Fruit fly (Drosophila melanogaster): ENCODE results near the gene Surf4.
A peak's percentile ranks its signal among the peaks of the same experiment; 100 is the strongest.

The Surf4 gene

DNA sequence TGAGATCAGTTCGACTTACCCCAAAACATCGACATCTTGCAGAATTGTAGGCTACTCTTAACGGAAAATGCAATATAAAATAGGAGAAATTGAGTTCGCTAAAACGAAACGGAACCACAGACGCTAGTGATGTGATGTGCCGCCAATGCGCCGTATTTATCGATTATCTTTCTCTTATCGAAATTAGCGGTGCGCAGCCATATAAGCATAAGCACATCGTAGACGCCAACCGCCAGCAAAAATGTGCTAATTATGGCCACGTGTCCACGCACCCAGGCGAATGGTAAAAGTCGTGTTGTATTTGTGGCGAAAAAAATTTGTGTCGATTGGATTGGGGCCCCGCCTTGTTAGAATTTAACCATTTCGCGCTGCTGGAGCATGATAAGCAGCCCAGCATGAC lies 13.0 kb downstream of the Surf4 start, which contains the start of the genes Fkbp39 and Cyfip (continued):
- no peak for TF ChIP-seq Nf-YA (GFP tag; IDR thresholded peaks at IDR 0.05)
- peak; percentile 98 for TF ChIP-seq gfzf (GFP tag; optimal IDR thresholded peaks at IDR 0.05)
- no peak for TF ChIP-seq GATAe (GFP tag; conservative IDR thresholded peaks at IDR 0.05)
- no peak for TF ChIP-seq fd96Cb (tag; optimal IDR thresholded peaks at IDR 0.05)
- TF ChIP-seq CG3995 (GFP tag; optimal IDR thresholded peaks at IDR 0.05): peak; percentile 18
- TF ChIP-seq CG30403 (GFP tag; optimal IDR thresholded peaks at IDR 0.05): peak; percentile 33
- TF ChIP-seq lbe (GFP tag; optimal IDR thresholded peaks at IDR 0.05): no peak
- no peak for TF ChIP-seq Hand (GFP tag; optimal IDR thresholded peaks at IDR 0.05)
- no peak for TF ChIP-seq HLH3B (GFP tag; IDR thresholded peaks at IDR 0.05)
- TF ChIP-seq dan (GFP tag; IDR thresholded peaks at IDR 0.05): no peak
- no peak for TF ChIP-seq CG12236 (GFP tag; optimal IDR thresholded peaks at IDR 0.05)
- peak; percentile 69 for TF ChIP-seq CG3847 (GFP tag; IDR thresholded peaks at IDR 0.05)
- no peak for TF ChIP-seq tup (GFP tag; optimal IDR thresholded peaks at IDR 0.05)
- TF ChIP-seq CG12659 (GFP tag; optimal IDR thresholded peaks at IDR 0.05): peak; percentile 91
- no peak for TF ChIP-seq org-1 (GFP tag; optimal IDR thresholded peaks at IDR 0.05)
- no peak for TF ChIP-seq Ravus (GFP tag; IDR thresholded peaks at IDR 0.05)
- TF ChIP-seq CG13424 (tag; optimal IDR thresholded peaks at IDR 0.05): peak; percentile 26
- peak; percentile 90 for TF ChIP-seq Bgb (GFP tag; IDR thresholded peaks at IDR 0.05; ENCODE audit: partially characterized antibody)
- TF ChIP-seq Deaf1 (tag; optimal IDR thresholded peaks at IDR 0.05): no peak
- TF ChIP-seq CG2678 (tag; optimal IDR thresholded peaks at IDR 0.05): no peak
- no peak for TF ChIP-seq hth (optimal IDR thresholded peaks at IDR 0.05)
- TF ChIP-seq fd102C (GFP tag; optimal IDR thresholded peaks at IDR 0.05): peak; percentile 4
- peak; percentile 80 for TF ChIP-seq trem (tag; optimal IDR thresholded peaks at IDR 0.05)
- no peak for TF ChIP-seq dmrt99B (tag; optimal IDR thresholded peaks at IDR 0.05)
- peak; percentile 74 for TF ChIP-seq CG16813 (GFP tag; IDR thresholded peaks at IDR 0.05; ENCODE audit: partially characterized antibody)
- TF ChIP-seq zen2 (GFP tag; IDR thresholded peaks at IDR 0.05; ENCODE audit: partially characterized antibody): peak; percentile 31; the same call in 1 of the 3 replicates
- no peak for TF ChIP-seq CG2199 (GFP tag; IDR thresholded peaks at IDR 0.05)
- no peak for TF ChIP-seq tgo (GFP tag; IDR thresholded peaks at IDR 0.05)
- TF ChIP-seq ap (GFP tag; IDR thresholded peaks at IDR 0.05): no peak
- TF ChIP-seq ash1 (GFP tag; optimal IDR thresholded peaks at IDR 0.05): no peak
- TF ChIP-seq CG10267 (tag; optimal IDR thresholded peaks at IDR 0.05): peak; percentile 60
- peak; percentile 62 for TF ChIP-seq ERR (GFP tag; optimal IDR thresholded peaks at IDR 0.05)
- no peak for TF ChIP-seq CG2875 (GFP tag; optimal IDR thresholded peaks at IDR 0.05)
- no peak for TF ChIP-seq CG1832 (GFP tag; optimal IDR thresholded peaks at IDR 0.05)
- TF ChIP-seq bbx (GFP tag; IDR thresholded peaks at IDR 0.05; ENCODE audit: partially characterized antibody): peak; percentile 75
- TF ChIP-seq BtbVII (GFP tag; optimal IDR thresholded peaks at IDR 0.05): no peak
- no peak for TF ChIP-seq klu (GFP tag; IDR thresholded peaks at IDR 0.05)
- no peak for TF ChIP-seq usp (GFP tag; optimal IDR thresholded peaks at IDR 0.05)
- TF ChIP-seq CG8924 (tag; optimal IDR thresholded peaks at IDR 0.05): peak; percentile 40
- peak; percentile 82 for TF ChIP-seq CG34224 (GFP tag; IDR thresholded peaks at IDR 0.05; ENCODE audit: partially characterized antibody)
- no peak for TF ChIP-seq corto (GFP tag; optimal IDR thresholded peaks at IDR 0.05)
- TF ChIP-seq CkIIα-i1 (GFP tag; IDR thresholded peaks at IDR 0.05): no peak
- peak; percentile 27 for TF ChIP-seq Fer3 (tag; optimal IDR thresholded peaks at IDR 0.05)
- TF ChIP-seq pb (GFP tag; optimal IDR thresholded peaks at IDR 0.05): no peak
- TF ChIP-seq tna (GFP tag; IDR thresholded peaks at IDR 0.05; ENCODE audit: partially characterized antibody): 0 out of 2 replicates have a peak, but pooled peaks have one; percentile 34
- TF ChIP-seq eve (GFP tag; optimal IDR thresholded peaks at IDR 0.05): no peak
- peak; percentile 83 for TF ChIP-seq Opbp (GFP tag; IDR thresholded peaks at IDR 0.05; ENCODE audit: partially characterized antibody)
- peak; percentile 64 for TF ChIP-seq sug (tag; optimal IDR thresholded peaks at IDR 0.05)
- TF ChIP-seq CG2120 (GFP tag; optimal IDR thresholded peaks at IDR 0.05): peak; percentile 71
- peak; percentile 99 for TF ChIP-seq Dref (GFP tag; IDR thresholded peaks at IDR 0.05)
- no peak for TF ChIP-seq br (optimal IDR thresholded peaks at IDR 0.05)
